Worm (Caenorhabditis elegans) whole organism, L4 larva: ENCODE measurements around the gene idpp-6.

ENCODE experiments used
- F10B5.3 ChIP-seq: sonication (generic microtip); optimal IDR thresholded peaks from 2 replicates; lab custom pipeline; 2016; ENCODE audit warnings: mild to moderate bottlenecking, missing genetic modification characterization, missing compliant biosample characterization
- F26F4.8 ChIP-seq: fragments of 200-800 bp; sonication (Bioruptor generic); conservative IDR thresholded peaks from 2 replicates; pipeline ENCODE4 v1.3.6; 2022; ENCODE audit warnings: missing genetic modification characterization, missing compliant biosample characterization
- F37D6.2 ChIP-seq: sonication (generic microtip); optimal IDR thresholded peaks from 2 replicates; lab custom pipeline; 2016; ENCODE audit warnings: mild to moderate bottlenecking, missing genetic modification characterization, missing compliant biosample characterization
- F44E2.7 ChIP-seq: fragments of 200-800 bp; sonication (Bioruptor generic); IDR thresholded peaks from 2 replicates; pipeline ENCODE4 v2.1.2; 2022; ENCODE audit warnings: missing genetic modification characterization, missing compliant biosample characterization
- F49E8.2 ChIP-seq: sonication (generic microtip); optimal IDR thresholded peaks from 2 replicates; lab custom pipeline; 2016; ENCODE audit warnings: missing compliant biosample characterization, mild to moderate bottlenecking, missing genetic modification characterization, borderline replicate concordance
- T20F7.1 ChIP-seq: fragments of 200-800 bp; sonication (Bioruptor generic); optimal IDR thresholded peaks from 2 replicates; lab custom pipeline; 2018; ENCODE audit warnings: mild to moderate bottlenecking, missing genetic modification characterization, missing compliant biosample characterization
- T26A8.4 ChIP-seq: fragments of 200-800 bp; sonication (Bioruptor generic); IDR thresholded peaks from 2 replicates; pipeline ENCODE4 v1.3.6; 2022; ENCODE audit warnings: missing genetic modification characterization, missing compliant biosample characterization
- Y105C5A.15 ChIP-seq: fragments of 200-800 bp; sonication (Bioruptor generic); IDR thresholded peaks from 2 replicates; pipeline ENCODE4 v1.3.6; 2022; ENCODE audit warnings: missing genetic modification characterization, missing compliant biosample characterization
- Y75B8A.6 ChIP-seq: fragments of 200-800 bp; sonication (Bioruptor generic); IDR thresholded peaks from 2 replicates; pipeline ENCODE4 v1.3.6; 2022; ENCODE audit warnings: missing genetic modification reagents, missing genetic modification characterization, missing compliant biosample characterization
- ZK337.2 ChIP-seq: fragments of 200-800 bp; sonication (Bioruptor generic); IDR thresholded peaks from 2 replicates; pipeline ENCODE4 v1.3.6; 2022; ENCODE audit warnings: missing genetic modification reagents, missing genetic modification characterization, missing compliant biosample characterization
- attf-4 ChIP-seq: sonication (generic microtip); optimal IDR thresholded peaks from 3 replicates; lab custom pipeline; 2017; ENCODE audit warnings: missing biosample characterization, missing genetic modification characterization
- ceh-28 ChIP-seq: fragments of 150-350 bp; optimal IDR thresholded peaks from 2 replicates; lab custom pipeline; 2014; ENCODE audit warnings: missing biosample characterization, missing genetic modification reagents, missing genetic modification characterization
- ceh-44 ChIP-seq: fragments of 200-800 bp; sonication (Bioruptor generic); IDR thresholded peaks from 2 replicates; pipeline ENCODE4 v1.3.6; 2022; ENCODE audit warnings: missing genetic modification reagents, missing genetic modification characterization, missing compliant biosample characterization
- ceh-62 ChIP-seq: sonication (generic microtip); optimal IDR thresholded peaks from 2 replicates; lab custom pipeline; 2017; ENCODE audit warnings: missing biosample characterization, missing genetic modification characterization
- ces-1 ChIP-seq: fragments of 150-350 bp; sonication (generic microtip); optimal IDR thresholded peaks from 4 replicates; lab custom pipeline; 2014; ENCODE audit warnings: missing biosample characterization, missing genetic modification reagents, missing genetic modification characterization
- cey-2 ChIP-seq: sonication (generic microtip); optimal IDR thresholded peaks from 3 replicates; lab custom pipeline; 2017; ENCODE audit warnings: missing genetic modification characterization, mild to moderate bottlenecking, missing compliant biosample characterization, antibody characterized with exemption, borderline replicate concordance; ENCODE audit not compliant: insufficient read depth
- daf-12 ChIP-seq: fragments of 150-350 bp; optimal IDR thresholded peaks from 2 replicates; lab custom pipeline; 2014; ENCODE audit warnings: missing biosample characterization, missing genetic modification reagents, missing genetic modification characterization
- daf-16 ChIP-seq, 3 experiments: sonication (generic microtip); optimal IDR thresholded peaks; 2 replicates each; lab custom pipeline; 2016 to 2017; ENCODE audit warnings: missing genetic modification characterization in 3 of 3, missing genetic modification reagents in 3 of 3, mild to moderate bottlenecking in 2 of 3, missing compliant biosample characterization in 2 of 3, missing biosample characterization in 1 of 3, moderate library complexity in 1 of 3
- daf-19 ChIP-seq: fragments of 200-800 bp; sonication (Bioruptor generic); conservative IDR thresholded peaks from 2 replicates; pipeline ENCODE4 v1.3.6; 2022; ENCODE audit warnings: missing genetic modification characterization, missing compliant biosample characterization
- daf-8 ChIP-seq: fragments of 200-800 bp; sonication (Bioruptor generic); IDR thresholded peaks from 2 replicates; pipeline ENCODE4 v1.3.6; 2022; ENCODE audit warnings: missing genetic modification characterization, missing compliant biosample characterization
- dmd-6 ChIP-seq: fragments of 200-800 bp; sonication (Bioruptor generic); IDR thresholded peaks from 2 replicates; pipeline ENCODE4 v1.3.6; 2022; ENCODE audit warnings: missing genetic modification reagents, missing genetic modification characterization, missing compliant biosample characterization
- fkh-10 ChIP-seq: fragments of 150-350 bp; optimal IDR thresholded peaks from 2 replicates; lab custom pipeline; 2014; ENCODE audit warnings: missing biosample characterization, missing genetic modification reagents, missing genetic modification characterization
- fos-1 ChIP-seq: fragments of 150-350 bp; optimal IDR thresholded peaks from 2 replicates; lab custom pipeline; 2014; ENCODE audit warnings: missing biosample characterization, missing genetic modification characterization
- gei-8 ChIP-seq: fragments of 200-800 bp; sonication (Bioruptor generic); optimal IDR thresholded peaks from 2 replicates; lab custom pipeline; 2018; ENCODE audit warnings: mild to moderate bottlenecking, missing genetic modification characterization, missing compliant biosample characterization
- lin-1 ChIP-seq: fragments of 200-800 bp; sonication (Bioruptor generic); IDR thresholded peaks from 2 replicates; pipeline ENCODE4 v1.3.6; 2022; ENCODE audit warnings: missing genetic modification reagents, missing genetic modification characterization, missing compliant biosample characterization
- lin-13 ChIP-seq: fragments of 150-350 bp; optimal IDR thresholded peaks from 2 replicates; lab custom pipeline; 2014; ENCODE audit warnings: missing biosample characterization, missing genetic modification reagents, missing genetic modification characterization
- lin-29 ChIP-seq: fragments of 200-800 bp; sonication (Bioruptor generic); IDR thresholded peaks from 2 replicates; pipeline ENCODE4 v1.3.6; 2022; ENCODE audit warnings: missing genetic modification reagents, missing genetic modification characterization, missing compliant biosample characterization
- madf-9 ChIP-seq: fragments of 200-800 bp; sonication (Bioruptor generic); conservative IDR thresholded peaks from 2 replicates; pipeline ENCODE4 v1.3.6; 2022; ENCODE audit warnings: missing genetic modification reagents, missing genetic modification characterization, missing compliant biosample characterization
- mdl-1 ChIP-seq, 2 experiments: fragments of 150-350 bp in 1 of 2; sonication (generic microtip) in 1 of 2; optimal IDR thresholded peaks; 2 replicates each; lab custom pipeline; 2014 to 2017; ENCODE audit warnings: missing biosample characterization in 2 of 2, missing genetic modification characterization in 2 of 2
- mep-1 ChIP-seq: fragments of 150-350 bp; sonication (generic microtip); optimal IDR thresholded peaks from 3 replicates; lab custom pipeline; 2014; ENCODE audit warnings: missing biosample characterization, missing genetic modification characterization
- nhr-111 ChIP-seq: fragments of 200-800 bp; sonication (Bioruptor generic); optimal IDR thresholded peaks from 2 replicates; lab custom pipeline; 2018; ENCODE audit warnings: mild to moderate bottlenecking, missing genetic modification characterization, missing compliant biosample characterization
- nhr-25 ChIP-seq: sonication (generic microtip); optimal IDR thresholded peaks from 2 replicates; lab custom pipeline; 2017; ENCODE audit warnings: missing genetic modification characterization, mild to moderate bottlenecking, missing compliant biosample characterization, antibody characterized with exemption, moderate library complexity, borderline replicate concordance; ENCODE audit not compliant: insufficient read depth
- nhr-6 ChIP-seq: fragments of 150-350 bp; optimal IDR thresholded peaks from 2 replicates; lab custom pipeline; 2014; ENCODE audit warnings: missing biosample characterization, missing genetic modification characterization
- pha-4 ChIP-seq, 2 experiments: fragments of 150-350 bp in 1 of 2; fragments of 200-800 bp in 1 of 2; sonication (Bioruptor generic) in 1 of 2; IDR thresholded peaks in 1 of 2; optimal IDR thresholded peaks in 1 of 2; 2 replicates each; pipeline versions ENCODE4 v1.3.6 to Lab custom; 2014 to 2022; ENCODE audit warnings: missing genetic modification characterization in 2 of 2, missing genetic modification reagents in 2 of 2, missing biosample characterization in 1 of 2, missing compliant biosample characterization in 1 of 2
- php-3 ChIP-seq: fragments of 200-800 bp; sonication (Bioruptor generic); IDR thresholded peaks from 2 replicates; pipeline ENCODE4 v1.3.6; 2022; ENCODE audit warnings: missing genetic modification reagents, missing genetic modification characterization, missing compliant biosample characterization
- saeg-2 ChIP-seq: fragments of 200-800 bp; sonication (Bioruptor generic); IDR thresholded peaks from 2 replicates; pipeline ENCODE4 v1.3.6; 2022; ENCODE audit warnings: missing genetic modification reagents, missing genetic modification characterization, missing compliant biosample characterization
- sdz-12 ChIP-seq: fragments of 200-800 bp; sonication (Bioruptor generic); optimal IDR thresholded peaks from 2 replicates; lab custom pipeline; 2018; ENCODE audit warnings: mild to moderate bottlenecking, missing genetic modification characterization, missing compliant biosample characterization
- set-16 ChIP-seq: fragments of 200-800 bp; sonication (Bioruptor generic); IDR thresholded peaks from 2 replicates; pipeline ENCODE4 v1.3.6; 2022; ENCODE audit warnings: missing genetic modification reagents, missing genetic modification characterization, missing compliant biosample characterization
- skn-1 ChIP-seq: fragments of 150-350 bp; optimal IDR thresholded peaks from 2 replicates; lab custom pipeline; 2014; ENCODE audit warnings: missing biosample characterization, missing genetic modification characterization
- snpc-1.2 ChIP-seq: fragments of 200-800 bp; sonication (Bioruptor generic); IDR thresholded peaks from 2 replicates; pipeline ENCODE4 v1.3.6; 2022; ENCODE audit warnings: missing genetic modification reagents, missing genetic modification characterization, missing compliant biosample characterization
- snpc-4 ChIP-seq: fragments of 150-350 bp; optimal IDR thresholded peaks from 2 replicates; lab custom pipeline; 2014; ENCODE audit warnings: missing biosample characterization, missing genetic modification characterization
- tag-97 ChIP-seq: fragments of 200-800 bp; sonication (Bioruptor generic); IDR thresholded peaks from 2 replicates; pipeline ENCODE4 v1.3.6; 2022; ENCODE audit warnings: missing genetic modification characterization, missing compliant biosample characterization
- tra-1 ChIP-seq: fragments of 200-800 bp; sonication (Bioruptor generic); IDR thresholded peaks from 2 replicates; pipeline ENCODE4 v1.3.6; 2022; ENCODE audit warnings: missing genetic modification reagents, missing genetic modification characterization, missing compliant biosample characterization
- unc-130 ChIP-seq: sonication (generic microtip); optimal IDR thresholded peaks from 2 replicates; lab custom pipeline; 2016; ENCODE audit warnings: missing genetic modification reagents, missing genetic modification characterization, missing compliant biosample characterization
- zfp-2 ChIP-seq: sonication (generic microtip); optimal IDR thresholded peaks from 2 replicates; lab custom pipeline; 2016; ENCODE audit warnings: mild to moderate bottlenecking, missing genetic modification characterization, missing compliant biosample characterization
- zip-11 ChIP-seq: fragments of 200-800 bp; sonication (Bioruptor generic); IDR thresholded peaks from 2 replicates; pipeline ENCODE4 v1.3.6; 2022; ENCODE audit warnings: missing genetic modification characterization, missing compliant biosample characterization
- zip-2 ChIP-seq: fragments of 150-350 bp; optimal IDR thresholded peaks from 2 replicates; lab custom pipeline; 2014; ENCODE audit warnings: missing biosample characterization, missing genetic modification characterization
- ztf-11 ChIP-seq: fragments of 150-350 bp; optimal IDR thresholded peaks from 2 replicates; lab custom pipeline; 2014; ENCODE audit warnings: missing biosample characterization, missing genetic modification characterization
- ztf-7 ChIP-seq: fragments of 150-350 bp; optimal IDR thresholded peaks from 2 replicates; lab custom pipeline; 2014; ENCODE audit warnings: missing biosample characterization, missing genetic modification characterization

idpp-6 gene

DNA sequence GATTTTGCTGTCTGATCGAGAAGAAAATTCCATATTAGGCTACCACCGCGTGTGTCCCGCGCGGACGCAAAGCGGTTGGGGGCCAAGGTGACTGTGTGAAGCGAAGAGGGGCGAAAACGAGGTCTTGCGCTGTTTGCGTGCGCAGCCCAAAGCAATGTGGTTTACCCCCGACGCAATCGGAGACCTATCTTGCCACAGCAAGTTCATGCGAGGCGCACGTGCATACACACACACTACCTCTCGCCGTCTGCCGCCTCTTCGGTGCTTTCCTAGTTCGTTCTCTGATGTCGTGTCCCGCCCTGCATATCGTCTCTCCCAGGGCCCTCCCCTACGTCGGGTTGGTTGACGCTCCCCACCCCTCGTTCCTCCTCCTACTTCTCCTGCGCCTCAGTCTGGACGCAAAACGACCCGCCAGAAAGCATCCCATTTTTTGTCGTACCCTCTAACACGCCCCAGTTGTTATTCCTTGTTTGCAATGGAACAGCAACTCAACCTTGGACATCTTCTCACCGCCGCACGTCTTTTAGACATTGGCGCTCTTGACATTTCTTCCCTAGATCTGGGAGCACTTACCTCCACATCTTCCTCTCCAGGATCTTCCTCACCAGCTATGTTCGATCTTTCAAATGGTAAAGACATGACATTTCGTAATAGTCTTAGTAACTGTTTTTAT is 40.8 kb upstream of the idpp-6 start, which contains the start of gene mdl-1 (continued):
- TF ChIP-seq daf-19 (GFP tag; lab: Robert Waterston, UW) (peak; percentile 73; the same call in 1 of the 2 replicates), nhr-25 (tag; lab: Kevin White, UChicago) (peak; percentile 96), ces-1 (GFP tag; lab: Kevin White, UChicago) (no peak), ZK337.2 (GFP tag; lab: Robert Waterston, UW) (no peak), Y75B8A.6 (GFP tag; lab: Robert Waterston, UW) (no peak), lin-13 (GFP tag; lab: Kevin White, UChicago) (peak; percentile 82), daf-8 (GFP tag; lab: Robert Waterston, UW) (no peak), nhr-111 (GFP tag; lab: Kevin White, UChicago) (no peak), madf-9 (GFP tag; lab: Robert Waterston, UW) (peak; percentile 67), T20F7.1 (GFP tag; lab: Kevin White, UChicago) (peak; percentile 21), tag-97 (no peak), F37D6.2 (peak; percentile 69), fos-1 (tag; lab: Kevin White, UChicago) (no peak), ceh-28 (tag; lab: Kevin White, UChicago) (no peak), F49E8.2 (no peak), F26F4.8 (GFP tag; lab: Robert Waterston, UW) (no peak), ceh-44 (GFP tag; lab: Robert Waterston, UW) (no peak), ceh-62 (no peak), F44E2.7 (GFP tag; lab: Robert Waterston, UW) (no peak), mdl-1 (tag; optimal IDR thresholded peaks at IDR 0.05; lab: Kevin White, UChicago) (peak in 1 of 2 experiments; percentile 100), sdz-12 (no peak), lin-1 (GFP tag; lab: Robert Waterston, UW) (peak; percentile 73), cey-2 (no peak), zfp-2 (tag; lab: Kevin White, UChicago) (no peak), T26A8.4 (GFP tag; lab: Robert Waterston, UW) (peak; percentile 87), lin-29 (GFP tag; lab: Robert Waterston, UW) (peak; percentile 68; the same call in 1 of the 2 replicates), daf-16 (GFP tag; optimal IDR thresholded peaks at IDR 0.05; lab: Kevin White, UChicago) (peak; percentile 15 to 68), daf-16 (tag; optimal IDR thresholded peaks at IDR 0.05; lab: Kevin White, UChicago) (peak; percentile 86), mep-1 (tag; lab: Kevin White, UChicago) (peak; percentile 89), unc-130 (no peak), fkh-10 (GFP tag; lab: Kevin White, UChicago) (peak; percentile 42), zip-11 (GFP tag; lab: Robert Waterston, UW) (no peak), F10B5.3 (tag; lab: Kevin White, UChicago) (no peak), saeg-2 (GFP tag; lab: Robert Waterston, UW) (peak; percentile 90), ztf-7 (peak; percentile 23), attf-4 (peak; percentile 35), daf-12 (tag; lab: Kevin White, UChicago) (no peak), skn-1 (tag; lab: Kevin White, UChicago) (no peak), php-3 (peak; percentile 64; the same call in 1 of the 2 replicates), nhr-6 (tag; lab: Kevin White, UChicago) (peak; percentile 92), snpc-1.2 (GFP tag; lab: Robert Waterston, UW) (0 out of 2 replicates have a peak, but pooled peaks have one; percentile 16), Y105C5A.15 (GFP tag; lab: Robert Waterston, UW) (no peak), dmd-6 (GFP tag; lab: Robert Waterston, UW) (peak; percentile 99), snpc-4 (tag; lab: Kevin White, UChicago) (no peak), zip-2 (tag; lab: Kevin White, UChicago) (no peak), pha-4 (GFP tag; IDR thresholded peaks at IDR 0.05; lab: Robert Waterston, UW) (peak; percentile 93), pha-4 (tag; optimal IDR thresholded peaks at IDR 0.05; lab: Kevin White, UChicago) (no peak), tra-1 (GFP tag; lab: Robert Waterston, UW) (peak; percentile 97), gei-8 (GFP tag; lab: Kevin White, UChicago) (peak; percentile 86), set-16 (peak; percentile 98), ztf-11 (tag; lab: Kevin White, UChicago) (no peak)
